Worm (Caenorhabditis elegans): Measurements from ENCODE around the gene Y50D4C.6.

DNA sequence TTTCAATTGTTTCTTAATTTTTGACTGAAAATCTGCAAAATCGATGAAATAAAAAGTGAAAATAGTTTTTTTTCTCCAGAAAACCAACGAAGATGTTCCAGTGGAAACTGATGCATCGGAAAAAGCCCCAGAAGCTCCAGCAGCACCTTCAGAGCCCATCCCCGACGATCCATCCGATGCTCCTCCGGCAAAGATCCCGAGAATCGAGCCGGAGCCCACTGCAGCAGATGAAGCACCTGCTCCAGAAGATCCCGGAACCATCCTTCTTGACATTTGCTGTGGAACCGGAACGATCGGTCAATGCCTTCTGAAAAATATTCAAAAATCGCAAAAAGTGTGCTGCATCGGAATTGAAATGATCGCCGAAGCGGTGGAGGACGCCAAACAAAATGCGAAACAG, 41.0 kb downstream of the Y50D4C.6 start:
- TF ChIP-seq egl-27 (tag; optimal IDR thresholded peaks at IDR 0.05), result no peak
- TF ChIP-seq ceh-82 (tag; optimal IDR thresholded peaks at IDR 0.05), result no peak
- no peak for TF ChIP-seq nhr-77 (tag; optimal IDR thresholded peaks at IDR 0.05)
- no peak for TF ChIP-seq ztf-4 (tag; optimal IDR thresholded peaks at IDR 0.05)
- TF ChIP-seq eor-1 (tag; optimal IDR thresholded peaks at IDR 0.05), result no peak
- TF ChIP-seq sea-2 (GFP tag; optimal IDR thresholded peaks at IDR 0.05), result no peak
- TF ChIP-seq unc-62 (GFP tag; optimal IDR thresholded peaks at IDR 0.05), result no peak
- no peak for TF ChIP-seq ztf-11 (tag; optimal IDR thresholded peaks at IDR 0.05)
- TF ChIP-seq jun-1 (tag; optimal IDR thresholded peaks at IDR 0.05), result no peak
- no peak for TF ChIP-seq snpc-4 (tag; optimal IDR thresholded peaks at IDR 0.05)
- no peak for TF ChIP-seq pha-4 (tag; optimal IDR thresholded peaks at IDR 0.05)
- no peak for TF ChIP-seq nhr-28 (tag; optimal IDR thresholded peaks at IDR 0.05)
- no peak for TF ChIP-seq nhr-43 (tag; optimal IDR thresholded peaks at IDR 0.05; ENCODE audit: poor library complexity, severe bottlenecking)

All from whole organism, L3 larva.